Worm (Caenorhabditis elegans) whole organism, midembryonic: ENCODE measurements around the gene chil-25.

Experiments
- T22C8.4 ChIP-seq: fragments of 200-800 bp; sonication (Bioruptor generic); IDR thresholded peaks from 2 replicates; pipeline ENCODE4 v1.3.6; 2022; ENCODE audit warnings: missing genetic modification characterization, missing compliant biosample characterization
- cog-1 ChIP-seq: sonication (generic microtip); optimal IDR thresholded peaks from 2 replicates; lab custom pipeline; 2016; ENCODE audit warnings: missing genetic modification characterization, missing compliant biosample characterization
- flt-1 ChIP-seq: fragments of 200-800 bp; sonication (Bioruptor generic); IDR thresholded peaks from 2 replicates; pipeline ENCODE4 v1.3.6; 2022; ENCODE audit warnings: missing genetic modification characterization, missing compliant biosample characterization
- klf-2 ChIP-seq: fragments of 200-800 bp; sonication (Bioruptor generic); conservative IDR thresholded peaks from 2 replicates; pipeline ENCODE4 v1.3.6; 2022; ENCODE audit warnings: missing genetic modification reagents, missing genetic modification characterization, missing compliant biosample characterization
- med-1 ChIP-seq: sonication (generic microtip); optimal IDR thresholded peaks from 2 replicates; lab custom pipeline; 2017; ENCODE audit warnings: missing genetic modification characterization, mild to moderate bottlenecking, missing compliant biosample characterization, antibody characterized with exemption, missing genetic modification reagents; ENCODE audit not compliant: insufficient read depth
- ref-1 ChIP-seq: fragments of 200-800 bp; sonication (Bioruptor generic); conservative IDR thresholded peaks from 2 replicates; pipeline ENCODE4 v1.3.6; 2022; ENCODE audit warnings: missing genetic modification reagents, missing genetic modification characterization, missing compliant biosample characterization
- tab-1 ChIP-seq: fragments of 200-800 bp; sonication (Bioruptor generic); IDR thresholded peaks from 2 replicates; pipeline ENCODE4 v1.3.6; 2022; ENCODE audit warnings: missing genetic modification characterization, missing compliant biosample characterization
- ztf-23 ChIP-seq: fragments of 200-800 bp; sonication (Bioruptor generic); IDR thresholded peaks from 2 replicates; pipeline ENCODE4 v1.3.6; 2022; ENCODE audit warnings: missing genetic modification reagents, missing genetic modification characterization, missing compliant biosample characterization
- ztf-29 ChIP-seq: fragments of 200-800 bp; sonication (Bioruptor generic); IDR thresholded peaks from 2 replicates; pipeline ENCODE4 v1.3.6; 2022; ENCODE audit warnings: missing genetic modification reagents, missing genetic modification characterization, missing compliant biosample characterization

DNA sequence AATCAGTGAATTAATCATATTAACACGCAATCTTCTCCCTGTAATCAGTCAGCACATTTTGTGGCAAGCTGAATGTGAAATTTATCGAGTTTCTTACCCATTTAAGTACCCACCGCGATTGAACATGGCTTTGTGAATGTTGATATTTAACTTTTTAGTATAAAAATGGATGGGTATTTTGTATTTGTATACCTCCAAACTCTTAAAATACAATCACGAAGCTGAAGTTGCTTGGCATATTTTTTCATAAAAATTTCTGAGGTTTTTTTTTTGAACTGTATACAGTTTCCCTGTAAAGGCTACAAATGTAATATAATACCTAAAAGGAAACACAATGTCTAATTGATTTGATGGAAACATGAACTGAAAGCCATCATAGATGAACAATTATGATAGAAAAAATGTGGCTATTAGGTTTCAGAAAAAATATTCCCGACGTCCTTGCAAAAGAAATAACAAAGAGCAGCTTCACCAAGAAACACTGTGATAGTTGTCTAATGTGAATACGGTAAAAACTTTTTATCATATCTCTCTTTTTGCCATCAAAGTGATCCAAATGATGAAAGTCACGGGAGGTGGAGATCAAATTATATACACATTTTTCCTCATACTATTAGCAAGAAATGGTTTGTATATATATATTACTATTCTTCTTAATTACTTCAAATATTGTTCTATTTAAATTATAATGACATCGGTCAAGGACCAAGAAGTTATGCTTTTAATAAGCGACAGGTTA lies at the start of gene chil-25, which contains the start of gene chil-26:
- TF ChIP-seq med-1 (GFP tag; lab: Kevin White, UChicago) (no peak), ref-1 (GFP tag; lab: Robert Waterston, UW) (no peak), flt-1 (GFP tag; lab: Robert Waterston, UW) (no peak), T22C8.4 (GFP tag; lab: Robert Waterston, UW) (no peak), ztf-23 (GFP tag; lab: Robert Waterston, UW) (no peak), tab-1 (GFP tag; lab: Robert Waterston, UW) (no peak), ztf-29 (no peak), klf-2 (GFP tag; lab: Robert Waterston, UW) (no peak), cog-1 (no peak)
